Fruit fly (Drosophila melanogaster) whole organism, embryonic: Measurements from ENCODE around the gene beat-IIIc.
A peak's percentile ranks its signal among the peaks of the same experiment; 100 is the strongest.

Experiments used
- CG10543 ChIP-seq: fragments of 200-800 bp; sonication (Bioruptor generic); optimal IDR thresholded peaks from 3 replicates; lab custom pipeline; 2017; ENCODE audit warnings: missing biosample characterization, mild to moderate bottlenecking, missing genetic modification characterization, moderate library complexity
- CG10654 ChIP-seq: fragments of 200-800 bp; sonication (Bioruptor generic); optimal IDR thresholded peaks from 2 replicates; lab custom pipeline; 2016; ENCODE audit warnings: missing biosample characterization, missing genetic modification characterization
- CG10979 ChIP-seq: fragments of 200-800 bp; sonication (Bioruptor generic); optimal IDR thresholded peaks from 2 replicates; lab custom pipeline; 2018; ENCODE audit warnings: missing biosample characterization, mild to moderate bottlenecking, missing genetic modification characterization, moderate library complexity
- CG11247 ChIP-seq: fragments of 200-800 bp; sonication (Bioruptor generic); IDR thresholded peaks from 2 replicates; pipeline ENCODE4 v1.3.6; 2022; ENCODE audit warnings: missing biosample characterization, missing genetic modification characterization
- CG11504 ChIP-seq: fragments of 200-800 bp; sonication (Bioruptor generic); optimal IDR thresholded peaks from 3 replicates; lab custom pipeline; 2019; ENCODE audit warnings: missing biosample characterization, mild to moderate bottlenecking, missing genetic modification characterization, moderate library complexity
- CG12236 ChIP-seq: fragments of 200-800 bp; sonication (Bioruptor generic); optimal IDR thresholded peaks from 2 replicates; lab custom pipeline; 2016; ENCODE audit warnings: missing biosample characterization, missing genetic modification characterization
- CG12659 ChIP-seq: fragments of 200-800 bp; sonication (Bioruptor generic); optimal IDR thresholded peaks from 3 replicates; lab custom pipeline; 2017; ENCODE audit warnings: mild to moderate bottlenecking, missing biosample characterization, missing genetic modification reagents, missing genetic modification characterization
- CG13296 ChIP-seq: fragments of 200-800 bp; sonication (Bioruptor generic); optimal IDR thresholded peaks from 3 replicates; lab custom pipeline; 2018; ENCODE audit warnings: missing biosample characterization, mild to moderate bottlenecking, missing genetic modification characterization
- CG1602 ChIP-seq: fragments of 200-800 bp; sonication (Bioruptor generic); optimal IDR thresholded peaks from 3 replicates; lab custom pipeline; 2016; ENCODE audit warnings: missing biosample characterization, missing genetic modification characterization
- CG16813 ChIP-seq: fragments of 200-800 bp; sonication (Bioruptor generic); IDR thresholded peaks from 3 replicates; pipeline ENCODE4 v1.3.6; 2022; ENCODE audit warnings: missing biosample characterization, missing genetic modification characterization; ENCODE audit not compliant: partially characterized antibody
- CG17186 ChIP-seq: fragments of 200-800 bp; sonication (Bioruptor generic); optimal IDR thresholded peaks from 3 replicates; lab custom pipeline; 2017; ENCODE audit warnings: missing biosample characterization, missing genetic modification reagents, missing genetic modification characterization
- CG2120 ChIP-seq: fragments of 200-800 bp; sonication (Bioruptor generic); optimal IDR thresholded peaks from 3 replicates; lab custom pipeline; 2016; ENCODE audit warnings: missing biosample characterization, missing genetic modification characterization
- CG31224 ChIP-seq: fragments of 200-800 bp; sonication (Bioruptor generic); IDR thresholded peaks from 2 replicates; pipeline ENCODE4 v1.3.6; 2022; ENCODE audit warnings: missing biosample characterization, missing genetic modification characterization
- CG32532 ChIP-seq: fragments of 200-800 bp; sonication (Bioruptor generic); IDR thresholded peaks from 2 replicates; pipeline ENCODE4 v1.3.6; 2022; ENCODE audit warnings: missing biosample characterization, missing genetic modification characterization
- CG3281 ChIP-seq: fragments of 200-800 bp; sonication (Bioruptor generic); optimal IDR thresholded peaks from 3 replicates; lab custom pipeline; 2017; ENCODE audit warnings: missing biosample characterization, mild to moderate bottlenecking, missing genetic modification characterization
- CG42726 ChIP-seq: fragments of 200-800 bp; sonication (Bioruptor generic); IDR thresholded peaks from 2 replicates; pipeline ENCODE4 v1.3.6; 2022; ENCODE audit warnings: missing biosample characterization, missing genetic modification characterization; ENCODE audit not compliant: partially characterized antibody
- CG4424 ChIP-seq: fragments of 200-800 bp; sonication (Bioruptor generic); optimal IDR thresholded peaks from 3 replicates; lab custom pipeline; 2016; ENCODE audit warnings: missing biosample characterization, missing genetic modification characterization
- CG4854 ChIP-seq: fragments of 200-800 bp; sonication (Bioruptor generic); optimal IDR thresholded peaks from 2 replicates; lab custom pipeline; 2016; ENCODE audit warnings: missing biosample characterization, missing genetic modification characterization, inconsistent platforms
- CG7357 ChIP-seq: fragments of 200-800 bp; sonication (Bioruptor generic); IDR thresholded peaks from 3 replicates; pipeline ENCODE4 v1.3.6; 2022; ENCODE audit warnings: missing biosample characterization, missing genetic modification characterization
- CG7839 ChIP-seq: fragments of 200-800 bp; sonication (Bioruptor generic); optimal IDR thresholded peaks from 3 replicates; lab custom pipeline; 2018; ENCODE audit warnings: missing biosample characterization, mild to moderate bottlenecking, missing genetic modification characterization, moderate library complexity
- CTCF ChIP-seq: fragments of 200-800 bp; sonication (Bioruptor generic); optimal IDR thresholded peaks from 2 replicates; lab custom pipeline; 2017; ENCODE audit warnings: missing biosample characterization, mild to moderate bottlenecking, missing genetic modification characterization, moderate library complexity
- Chrac-16 ChIP-seq: fragments of 200-800 bp; sonication (Bioruptor generic); optimal IDR thresholded peaks from 3 replicates; lab custom pipeline; 2016; ENCODE audit warnings: missing biosample characterization, missing genetic modification characterization
- CrebB ChIP-seq: fragments of 200-800 bp; sonication (Bioruptor generic); optimal IDR thresholded peaks from 3 replicates; lab custom pipeline; 2018; ENCODE audit warnings: missing biosample characterization, mild to moderate bottlenecking, missing genetic modification characterization
- Dad ChIP-seq: fragments of 200-800 bp; sonication (Bioruptor generic); optimal IDR thresholded peaks from 3 replicates; lab custom pipeline; 2016; ENCODE audit warnings: missing biosample characterization, missing genetic modification characterization
- Hr51 ChIP-seq, 2 experiments: fragments of 200-800 bp; sonication (Bioruptor generic); optimal IDR thresholded peaks; 2 replicates in 1 of 2; 3 replicates in 1 of 2; lab custom pipeline; 2016 to 2018; ENCODE audit warnings: missing biosample characterization in 2 of 2, missing genetic modification characterization in 2 of 2, mild to moderate bottlenecking in 1 of 2, moderate library complexity in 1 of 2
- Hsf ChIP-seq: fragments of 200-800 bp; sonication (Bioruptor generic); optimal IDR thresholded peaks from 3 replicates; lab custom pipeline; 2016; ENCODE audit warnings: missing biosample characterization, missing genetic modification characterization
- Mad ChIP-seq: fragments of 200-800 bp; sonication (Bioruptor generic); optimal IDR thresholded peaks from 2 replicates; lab custom pipeline; 2016; ENCODE audit warnings: missing biosample characterization, missing genetic modification characterization
- Opbp ChIP-seq: fragments of 200-800 bp; sonication (Bioruptor generic); IDR thresholded peaks from 3 replicates; pipeline ENCODE4 v1.3.6; 2022; ENCODE audit warnings: missing biosample characterization, missing genetic modification characterization; ENCODE audit not compliant: partially characterized antibody
- Poxn ChIP-seq: fragments of 200-800 bp; sonication (Bioruptor generic); IDR thresholded peaks from 2 replicates; pipeline ENCODE4 v1.3.6; 2022; ENCODE audit warnings: missing biosample characterization, missing genetic modification characterization
- Rfx ChIP-seq: fragments of 200-800 bp; sonication (Bioruptor generic); IDR thresholded peaks from 2 replicates; pipeline ENCODE4 v1.3.6; 2022; ENCODE audit warnings: missing biosample characterization, missing genetic modification characterization
- Sry-δ ChIP-seq: fragments of 200-800 bp; sonication (Bioruptor generic); optimal IDR thresholded peaks from 2 replicates; lab custom pipeline; 2016; ENCODE audit warnings: missing biosample characterization, missing genetic modification characterization
- amos ChIP-seq: fragments of 200-800 bp; sonication (Bioruptor generic); IDR thresholded peaks from 2 replicates; pipeline ENCODE4 v1.3.6; 2022; ENCODE audit warnings: missing biosample characterization, missing genetic modification characterization; ENCODE audit not compliant: partially characterized antibody
- ash1 ChIP-seq: fragments of 200-800 bp; sonication (Bioruptor generic); optimal IDR thresholded peaks from 2 replicates; lab custom pipeline; 2018; ENCODE audit warnings: missing biosample characterization, mild to moderate bottlenecking, missing genetic modification characterization
- bab2 ChIP-seq: fragments of 200-800 bp; sonication (Bioruptor generic); optimal IDR thresholded peaks from 2 replicates; lab custom pipeline; 2016; ENCODE audit warnings: missing biosample characterization, missing genetic modification characterization
- croc ChIP-seq: fragments of 200-800 bp; sonication (Bioruptor generic); conservative IDR thresholded peaks from 3 replicates; pipeline ENCODE4 v1.3.6; 2022; ENCODE audit warnings: missing biosample characterization, missing genetic modification characterization
- da ChIP-seq: fragments of 200-800 bp; sonication (Bioruptor generic); optimal IDR thresholded peaks from 2 replicates; lab custom pipeline; 2016; ENCODE audit warnings: missing biosample characterization, missing genetic modification characterization
- gem ChIP-seq: fragments of 200-800 bp; sonication (Bioruptor generic); optimal IDR thresholded peaks from 2 replicates; lab custom pipeline; 2019; ENCODE audit warnings: missing biosample characterization, mild to moderate bottlenecking, missing genetic modification characterization, moderate library complexity
- grn ChIP-seq: fragments of 200-800 bp; sonication (Bioruptor generic); optimal IDR thresholded peaks from 3 replicates; lab custom pipeline; 2017; ENCODE audit warnings: missing biosample characterization, missing genetic modification characterization
- jigr1 ChIP-seq: fragments of 200-800 bp; sonication (Bioruptor generic); IDR thresholded peaks from 3 replicates; pipeline ENCODE4 v1.3.6; 2022; ENCODE audit warnings: missing biosample characterization, missing genetic modification characterization
- knrl ChIP-seq: fragments of 200-800 bp; sonication (Bioruptor generic); IDR thresholded peaks from 3 replicates; pipeline ENCODE4 v1.3.6; 2022; ENCODE audit warnings: missing biosample characterization, missing genetic modification characterization; ENCODE audit not compliant: partially characterized antibody
- lab ChIP-seq: fragments of 200-800 bp; sonication (Bioruptor generic); optimal IDR thresholded peaks from 3 replicates; lab custom pipeline; 2017; ENCODE audit warnings: missing biosample characterization, missing genetic modification characterization, mild to moderate bottlenecking, moderate library complexity, missing genetic modification reagents
- lilli ChIP-seq: fragments of 200-800 bp; sonication (Bioruptor generic); optimal IDR thresholded peaks from 3 replicates; lab custom pipeline; 2016; ENCODE audit warnings: missing biosample characterization, missing genetic modification characterization
- onecut ChIP-seq: fragments of 200-800 bp; sonication (Bioruptor generic); IDR thresholded peaks from 2 replicates; pipeline ENCODE4 v1.3.6; 2022; ENCODE audit warnings: missing biosample characterization, missing genetic modification characterization
- otp ChIP-seq: fragments of 200-800 bp; sonication (Bioruptor generic); IDR thresholded peaks from 3 replicates; pipeline ENCODE4, ENCODE4 v1.3.6; 2022; ENCODE audit warnings: missing biosample characterization, missing genetic modification characterization
- pum ChIP-seq: fragments of 200-800 bp; sonication (Bioruptor generic); optimal IDR thresholded peaks from 2 replicates; lab custom pipeline; 2016; ENCODE audit warnings: missing biosample characterization, missing genetic modification characterization
- sqz ChIP-seq: fragments of 200-800 bp; sonication (Bioruptor generic); optimal IDR thresholded peaks from 3 replicates; lab custom pipeline; 2018; ENCODE audit warnings: missing biosample characterization, mild to moderate bottlenecking, missing genetic modification characterization
- sr ChIP-seq: fragments of 200-800 bp; sonication (Bioruptor generic); IDR thresholded peaks from 3 replicates; pipeline ENCODE4 v1.3.6; 2022; ENCODE audit warnings: missing biosample characterization, missing genetic modification characterization
- tll ChIP-seq, 2 experiments: fragments of 200-800 bp in 1 of 2; fragments of >200 bp in 1 of 2; sonication (Bioruptor generic) in 1 of 2; optimal IDR thresholded peaks; 2 replicates each; lab custom pipeline; 2017 to 2019; ENCODE audit warnings: missing biosample characterization in 2 of 2, missing genetic modification characterization in 2 of 2, mild to moderate bottlenecking in 1 of 2, moderate library complexity in 1 of 2
- vnd ChIP-seq: fragments of 200-800 bp; sonication (Bioruptor generic); IDR thresholded peaks from 3 replicates; pipeline ENCODE4 v1.3.6; 2022; ENCODE audit warnings: missing biosample characterization, missing genetic modification characterization; ENCODE audit not compliant: partially characterized antibody
- vvl ChIP-seq: fragments of 200-800 bp; sonication (Bioruptor generic); IDR thresholded peaks from 2 replicates; pipeline ENCODE4 v1.3.6; 2022; ENCODE audit warnings: missing biosample characterization, missing genetic modification characterization
- zen2 ChIP-seq: fragments of 200-800 bp; sonication (Bioruptor generic); IDR thresholded peaks from 3 replicates; pipeline ENCODE4 v1.3.6; 2022; ENCODE audit warnings: missing biosample characterization, missing genetic modification characterization; ENCODE audit not compliant: partially characterized antibody

Gene beat-IIIc

DNA sequence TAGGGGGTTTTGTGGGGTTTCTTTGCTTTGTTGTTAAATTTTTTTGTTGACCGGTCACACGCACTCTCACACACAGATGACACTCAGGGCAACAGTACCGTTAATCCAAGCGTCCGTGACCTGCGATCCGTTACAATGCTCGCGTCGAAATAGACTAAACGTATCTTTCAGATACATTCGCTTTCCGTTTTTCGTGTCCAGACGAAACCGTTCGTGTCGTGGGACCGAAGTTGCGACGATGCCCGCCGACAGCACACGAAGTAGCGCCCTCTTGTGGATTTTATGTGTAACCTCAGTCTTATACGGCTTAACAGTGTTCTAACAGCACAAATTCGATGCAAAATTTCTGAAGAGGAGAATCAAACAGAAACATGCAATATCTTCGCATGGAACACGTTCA is at the start of gene beat-IIIc (continued):
- TF ChIP-seq CG10543 (GFP tag; lab: Kevin White, UChicago) (peak; percentile 27), gem (tag; lab: Kevin White, UChicago) (no peak), CG4854 (no peak), CG31224 (GFP tag; lab: Robert Waterston, UW) (no peak), Sry-δ (GFP tag; lab: Kevin White, UChicago) (no peak), CrebB (tag; lab: Kevin White, UChicago) (peak; percentile 18), CG12236 (GFP tag; lab: Kevin White, UChicago) (no peak), sr (GFP tag; lab: Robert Waterston, UW) (no peak), Mad (GFP tag; lab: Kevin White, UChicago) (peak; percentile 6), Rfx (GFP tag; lab: Robert Waterston, UW) (0 out of 2 replicates have a peak, but pooled peaks have one; percentile 25), vnd (GFP tag; lab: Robert Waterston, UW) (no peak), CG17186 (GFP tag; lab: Kevin White, UChicago) (no peak), jigr1 (GFP tag; lab: Robert Waterston, UW) (no peak), onecut (GFP tag; lab: Robert Waterston, UW) (peak; percentile 23; the same call in 1 of the 2 replicates), CG4424 (GFP tag; lab: Kevin White, UChicago) (no peak), pum (GFP tag; lab: Kevin White, UChicago) (no peak), CG42726 (GFP tag; lab: Robert Waterston, UW) (no peak), CG12659 (GFP tag; lab: Kevin White, UChicago) (no peak), CG7357 (GFP tag; lab: Robert Waterston, UW) (no peak), lilli (GFP tag; lab: Kevin White, UChicago) (no peak), sqz (GFP tag; lab: Kevin White, UChicago) (no peak), croc (no peak), CG11247 (GFP tag; lab: Robert Waterston, UW) (no peak), CG1602 (GFP tag; lab: Kevin White, UChicago) (no peak), lab (peak; percentile 9), CG32532 (GFP tag; lab: Robert Waterston, UW) (no peak), vvl (GFP tag; lab: Robert Waterston, UW) (no peak; the same call in 1 of the 2 replicates), Poxn (GFP tag; lab: Robert Waterston, UW) (no peak), CG16813 (GFP tag; lab: Robert Waterston, UW) (no peak), da (GFP tag; lab: Kevin White, UChicago) (no peak), Opbp (peak; percentile 67; the same call in 2 of the 3 replicates), CG11504 (tag; lab: Kevin White, UChicago) (peak; percentile 30), tll (GFP tag; optimal IDR thresholded peaks at IDR 0.05; lab: Kevin White, UChicago) (no peak), zen2 (GFP tag; lab: Robert Waterston, UW) (peak; percentile 51; the same call in 1 of the 3 replicates), CG10979 (peak; percentile 34), otp (GFP tag; lab: Robert Waterston, UW) (no peak), Dad (GFP tag; lab: Kevin White, UChicago) (no peak), Chrac-16 (GFP tag; lab: Kevin White, UChicago) (no peak), ash1 (GFP tag; lab: Kevin White, UChicago) (no peak), bab2 (GFP tag; lab: Kevin White, UChicago) (no peak), knrl (GFP tag; lab: Robert Waterston, UW) (no peak), amos (GFP tag; lab: Robert Waterston, UW) (peak; percentile 51), CG3281 (GFP tag; lab: Kevin White, UChicago) (no peak), grn (GFP tag; lab: Kevin White, UChicago) (no peak), CTCF (GFP tag; lab: Kevin White, UChicago) (peak; percentile 92), CG7839 (tag; lab: Kevin White, UChicago) (peak; percentile 13), CG2120 (GFP tag; lab: Kevin White, UChicago) (no peak), CG13296 (GFP tag; lab: Kevin White, UChicago) (no peak), CG10654 (GFP tag; lab: Kevin White, UChicago) (no peak), Hr51 (GFP tag; optimal IDR thresholded peaks at IDR 0.05; lab: Kevin White, UChicago) (peak in 1 of 2 experiments; percentile 4), Hsf (GFP tag; lab: Kevin White, UChicago) (peak; percentile 11)
